Fruit fly (Drosophila melanogaster) whole organism, prepupa: ENCODE data around the gene noc.

Experiments
- CG10631 ChIP-seq: fragments of 200-800 bp; sonication (Bioruptor generic); optimal IDR thresholded peaks from 2 replicates; lab custom pipeline; 2016; ENCODE audit warnings: missing biosample characterization, missing genetic modification characterization
- CG10669 ChIP-seq: fragments of 200-800 bp; sonication (Bioruptor generic); optimal IDR thresholded peaks from 3 replicates; lab custom pipeline; 2018; ENCODE audit warnings: missing biosample characterization, mild to moderate bottlenecking, missing genetic modification characterization, moderate library complexity
- CG11762 ChIP-seq: fragments of 200-800 bp; sonication (Bioruptor generic); optimal IDR thresholded peaks from 3 replicates; lab custom pipeline; 2016; ENCODE audit warnings: missing biosample characterization, missing genetic modification characterization; ENCODE audit not compliant: insufficient read depth
- CG11902 ChIP-seq: fragments of 200-800 bp; sonication (Bioruptor generic); optimal IDR thresholded peaks from 3 replicates; lab custom pipeline; 2016; ENCODE audit warnings: missing biosample characterization, missing genetic modification characterization
- CG15336 ChIP-seq: fragments of 200-800 bp; sonication (Bioruptor generic); IDR thresholded peaks from 2 replicates; pipeline ENCODE4 v1.3.6; 2022; ENCODE audit warnings: missing biosample characterization, missing genetic modification characterization
- CG3032 ChIP-seq: fragments of 200-800 bp; optimal IDR thresholded peaks from 2 replicates; lab custom pipeline; 2019; ENCODE audit warnings: missing biosample characterization, mild to moderate bottlenecking, missing genetic modification characterization, moderate library complexity
- CG31627 ChIP-seq: fragments of 200-800 bp; sonication (Bioruptor generic); optimal IDR thresholded peaks from 3 replicates; lab custom pipeline; 2016; ENCODE audit warnings: missing biosample characterization, missing genetic modification characterization
- CG3919 ChIP-seq: fragments of 200-800 bp; sonication (Bioruptor generic); optimal IDR thresholded peaks from 3 replicates; lab custom pipeline; 2016; ENCODE audit warnings: missing biosample characterization, missing genetic modification characterization
- CG6163 ChIP-seq: fragments of 200-800 bp; sonication (Bioruptor generic); IDR thresholded peaks from 3 replicates; pipeline ENCODE4 v1.3.6; 2022; ENCODE audit warnings: missing biosample characterization, missing genetic modification characterization
- CG6276 ChIP-seq: fragments of 200-800 bp; sonication (Bioruptor generic); optimal IDR thresholded peaks from 2 replicates; lab custom pipeline; 2017; ENCODE audit warnings: missing biosample characterization, mild to moderate bottlenecking, missing genetic modification characterization
- CG6808 ChIP-seq: fragments of 200-800 bp; sonication (Bioruptor generic); optimal IDR thresholded peaks from 3 replicates; lab custom pipeline; 2017; ENCODE audit warnings: missing biosample characterization, missing genetic modification characterization, mild to moderate bottlenecking, moderate library complexity, missing genetic modification reagents
- CG6854 ChIP-seq: fragments of 200-800 bp; sonication (Bioruptor generic); optimal IDR thresholded peaks from 2 replicates; lab custom pipeline; 2017; ENCODE audit warnings: missing biosample characterization, mild to moderate bottlenecking, missing genetic modification characterization
- CG7368 ChIP-seq: fragments of 200-800 bp; sonication (Bioruptor generic); optimal IDR thresholded peaks from 3 replicates; lab custom pipeline; 2016; ENCODE audit warnings: missing biosample characterization, missing genetic modification characterization
- CG8319 ChIP-seq: fragments of 200-800 bp; sonication (Bioruptor generic); optimal IDR thresholded peaks from 3 replicates; lab custom pipeline; 2016; ENCODE audit warnings: missing biosample characterization, missing genetic modification characterization
- Eip75B ChIP-seq: fragments of 200-800 bp; sonication (Bioruptor generic); optimal IDR thresholded peaks from 3 replicates; lab custom pipeline; 2016; ENCODE audit warnings: missing biosample characterization, missing genetic modification characterization
- Eip93F ChIP-seq: fragments of 200-800 bp; sonication (Bioruptor generic); optimal IDR thresholded peaks from 2 replicates; lab custom pipeline; 2016; ENCODE audit warnings: missing biosample characterization, mild to moderate bottlenecking, missing genetic modification characterization
- Ets96B ChIP-seq: fragments of 200-800 bp; optimal IDR thresholded peaks from 2 replicates; lab custom pipeline; 2019; ENCODE audit warnings: missing biosample characterization, mild to moderate bottlenecking, missing genetic modification characterization, moderate library complexity
- Gug ChIP-seq: fragments of 200-800 bp; sonication (Bioruptor generic); IDR thresholded peaks from 2 replicates; pipeline ENCODE4 v1.3.6; 2022; ENCODE audit warnings: missing biosample characterization, missing genetic modification characterization
- Hr38 ChIP-seq: sonication (Bioruptor generic); optimal IDR thresholded peaks from 2 replicates; lab custom pipeline; 2016; ENCODE audit warnings: missing biosample characterization, missing genetic modification characterization
- OdsH ChIP-seq: fragments of 200-800 bp; sonication (Bioruptor generic); optimal IDR thresholded peaks from 3 replicates; lab custom pipeline; 2016; ENCODE audit warnings: missing biosample characterization, missing genetic modification characterization
- Sox102F ChIP-seq: fragments of 200-800 bp; sonication (Bioruptor generic); optimal IDR thresholded peaks from 2 replicates; lab custom pipeline; 2016; ENCODE audit warnings: missing biosample characterization, mild to moderate bottlenecking, missing genetic modification characterization
- Sox14 ChIP-seq: fragments of 200-800 bp; sonication (Bioruptor generic); optimal IDR thresholded peaks from 3 replicates; lab custom pipeline; 2016; ENCODE audit warnings: missing biosample characterization, missing genetic modification characterization
- Sox15 ChIP-seq: fragments of 200-800 bp; sonication (Bioruptor generic); optimal IDR thresholded peaks from 3 replicates; lab custom pipeline; 2016; ENCODE audit warnings: missing biosample characterization, missing genetic modification characterization
- achi ChIP-seq: fragments of 200-800 bp; sonication (Bioruptor generic); optimal IDR thresholded peaks from 3 replicates; lab custom pipeline; 2016; ENCODE audit warnings: missing biosample characterization, missing genetic modification characterization
- acj6 ChIP-seq: fragments of 200-800 bp; sonication (Bioruptor generic); optimal IDR thresholded peaks from 3 replicates; lab custom pipeline; 2016; ENCODE audit warnings: missing biosample characterization, missing genetic modification characterization
- cyc ChIP-seq: fragments of 200-800 bp; sonication (Bioruptor generic); optimal IDR thresholded peaks from 3 replicates; lab custom pipeline; 2016; ENCODE audit warnings: missing biosample characterization, missing genetic modification characterization
- dac ChIP-seq: fragments of 200-800 bp; sonication (Bioruptor generic); optimal IDR thresholded peaks from 2 replicates; lab custom pipeline; 2017; ENCODE audit warnings: missing biosample characterization, mild to moderate bottlenecking, missing genetic modification characterization
- dsx ChIP-seq: fragments of 200-800 bp; optimal IDR thresholded peaks from 3 replicates; lab custom pipeline; 2019; ENCODE audit warnings: missing biosample characterization, mild to moderate bottlenecking, missing genetic modification characterization, moderate library complexity; ENCODE audit not compliant: poor library complexity, severe bottlenecking
- esn ChIP-seq: fragments of 200-800 bp; sonication (Bioruptor generic); optimal IDR thresholded peaks from 2 replicates; lab custom pipeline; 2016; ENCODE audit warnings: missing biosample characterization, mild to moderate bottlenecking, missing genetic modification characterization, moderate library complexity
- fd59A ChIP-seq: fragments of 200-800 bp; sonication (Bioruptor generic); optimal IDR thresholded peaks from 2 replicates; lab custom pipeline; 2017; ENCODE audit warnings: missing biosample characterization, mild to moderate bottlenecking, missing genetic modification characterization, missing genetic modification reagents
- fkh ChIP-seq: fragments of 200-800 bp; sonication (Bioruptor generic); optimal IDR thresholded peaks from 3 replicates; lab custom pipeline; 2017; ENCODE audit warnings: missing biosample characterization, mild to moderate bottlenecking, missing genetic modification characterization, moderate library complexity
- pdm3 ChIP-seq: fragments of 200-800 bp; sonication (Bioruptor generic); optimal IDR thresholded peaks from 3 replicates; lab custom pipeline; 2016; ENCODE audit warnings: missing biosample characterization, missing genetic modification characterization
- salr ChIP-seq, 2 experiments: fragments of 200-800 bp; sonication (Bioruptor generic); optimal IDR thresholded peaks; 3 replicates each; lab custom pipeline; 2016 to 2018; ENCODE audit warnings: missing biosample characterization in 2 of 2, missing genetic modification characterization in 2 of 2, mild to moderate bottlenecking in 1 of 2
- spab ChIP-seq: fragments of 200-800 bp; sonication (Bioruptor generic); optimal IDR thresholded peaks from 2 replicates; lab custom pipeline; 2017; ENCODE audit warnings: missing biosample characterization, mild to moderate bottlenecking, missing genetic modification characterization, missing genetic modification reagents
- ss ChIP-seq, 2 experiments: fragments of 200-800 bp; sonication (Bioruptor generic); optimal IDR thresholded peaks; 2 replicates in 1 of 2; 3 replicates in 1 of 2; lab custom pipeline; 2017 to 2018; ENCODE audit warnings: mild to moderate bottlenecking in 2 of 2, missing biosample characterization in 2 of 2, missing genetic modification characterization in 2 of 2, moderate library complexity in 1 of 2
- svp ChIP-seq: fragments of 200-800 bp; sonication (Bioruptor generic); peaks from one replicate; lab custom pipeline; 2016; ENCODE audit warnings: missing biosample characterization, missing genetic modification characterization
- vri ChIP-seq: fragments of 200-800 bp; sonication (Bioruptor generic); optimal IDR thresholded peaks from 3 replicates; lab custom pipeline; 2016; ENCODE audit warnings: missing biosample characterization, mild to moderate bottlenecking, missing genetic modification characterization

The noc gene

DNA sequence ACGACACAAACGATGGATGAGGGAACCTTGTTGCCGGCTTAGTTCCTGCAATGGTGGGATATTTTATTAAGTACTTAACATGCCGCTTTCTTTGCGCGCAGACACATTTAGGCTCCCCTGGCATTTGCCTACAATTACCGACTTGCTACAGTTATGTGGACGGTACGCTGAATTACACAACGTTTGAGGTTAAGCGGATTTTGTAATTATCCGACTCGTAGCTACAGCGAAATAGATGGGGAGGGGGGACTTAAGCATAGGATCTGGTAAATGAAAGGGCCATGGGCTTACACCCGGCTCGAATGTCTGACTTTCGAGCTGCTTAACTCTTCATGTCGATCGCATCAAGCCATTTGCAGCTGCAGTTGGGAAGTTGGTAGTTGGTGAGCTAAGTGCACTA is 49.4 kb upstream of the noc start:
- no peak for TF ChIP-seq ss (GFP tag; optimal IDR thresholded peaks at IDR 0.05; lab: Kevin White, UChicago)
- no peak for TF ChIP-seq CG6854 (GFP tag; lab: Kevin White, UChicago)
- no peak for TF ChIP-seq Hr38
- TF ChIP-seq Eip75B (GFP tag; lab: Kevin White, UChicago) = no peak
- no peak for TF ChIP-seq CG31627 (GFP tag; lab: Kevin White, UChicago)
- TF ChIP-seq cyc (GFP tag; lab: Kevin White, UChicago) = no peak
- no peak for TF ChIP-seq vri
- TF ChIP-seq CG6808 (GFP tag; lab: Kevin White, UChicago) = no peak
- no peak for TF ChIP-seq CG15336 (GFP tag; lab: Robert Waterston, UW)

dm6 chr2L:14442144-14443038 is 48.3 kb upstream of the noc start:
- peak; percentile 63 for TF ChIP-seq svp (GFP tag; lab: Kevin White, UChicago)
- no peak for TF ChIP-seq pdm3 (GFP tag; lab: Kevin White, UChicago)
- TF ChIP-seq dsx (GFP tag; lab: Kevin White, UChicago) = peak; percentile 53
- TF ChIP-seq fd59A (GFP tag; lab: Kevin White, UChicago) = no peak
- no peak for TF ChIP-seq Eip93F (GFP tag; lab: Kevin White, UChicago)
- TF ChIP-seq CG6163 (GFP tag; lab: Robert Waterston, UW) = no peak

DNA sequence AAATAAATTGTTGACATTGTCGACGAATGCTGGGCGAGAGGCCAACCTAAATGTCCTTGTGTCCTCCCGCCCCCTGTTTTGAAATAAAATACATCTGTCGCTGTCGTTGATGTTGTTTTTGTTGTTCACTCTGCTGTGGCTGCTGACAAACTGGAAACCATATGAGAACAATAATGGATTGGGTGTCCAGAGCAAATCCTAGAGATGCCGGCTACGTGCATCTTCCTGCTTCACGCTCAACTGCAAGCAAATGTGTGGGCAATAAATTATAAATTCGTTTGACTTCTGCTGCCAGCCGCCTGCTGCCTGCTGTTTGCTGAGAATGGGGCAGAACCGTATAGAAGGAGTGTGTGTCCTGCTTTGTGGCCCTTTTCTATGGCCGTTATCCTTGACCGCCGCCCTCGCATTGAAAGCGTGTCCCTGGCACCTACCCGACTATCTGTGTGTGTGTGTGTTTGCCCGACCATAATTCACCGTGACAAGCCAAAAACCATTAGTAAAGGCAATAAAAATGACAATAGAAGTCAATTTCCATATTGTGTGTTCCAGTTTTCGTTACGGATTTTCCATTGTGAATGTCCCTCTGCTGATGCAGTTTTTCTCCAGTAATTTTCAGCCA is 46.9 kb upstream of the noc start:
- TF ChIP-seq CG31627 (GFP tag; lab: Kevin White, UChicago) (no peak), CG11762 (GFP tag; lab: Kevin White, UChicago) (no peak), esn (no peak), acj6 (no peak), Sox102F (GFP tag; lab: Kevin White, UChicago) (no peak), Eip75B (GFP tag; lab: Kevin White, UChicago) (no peak), Ets96B (no peak), Sox14 (GFP tag; lab: Kevin White, UChicago) (no peak), CG11902 (GFP tag; lab: Kevin White, UChicago) (no peak), CG8319 (GFP tag; lab: Kevin White, UChicago) (no peak), Sox15 (GFP tag; lab: Kevin White, UChicago) (no peak), CG7368 (GFP tag; lab: Kevin White, UChicago) (no peak), fkh (no peak), OdsH (no peak), fd59A (GFP tag; lab: Kevin White, UChicago) (no peak), Gug (GFP tag; lab: Robert Waterston, UW) (no peak), dac (no peak), CG6854 (GFP tag; lab: Kevin White, UChicago) (no peak)

- TF ChIP-seq CG6808 (GFP tag; lab: Kevin White, UChicago) (no peak), Sox15 (GFP tag; lab: Kevin White, UChicago) (no peak), CG3919 (GFP tag; lab: Kevin White, UChicago) (no peak), CG8319 (GFP tag; lab: Kevin White, UChicago) (no peak), ss (GFP tag; optimal IDR thresholded peaks at IDR 0.05; lab: Kevin White, UChicago) (no peak), vri (no peak), CG10669 (GFP tag; lab: Kevin White, UChicago) (no peak), salr (GFP tag; optimal IDR thresholded peaks at IDR 0.05; lab: Kevin White, UChicago) (no peak), CG3032 (tag; lab: Kevin White, UChicago) (no peak), spab (GFP tag; lab: Kevin White, UChicago) (no peak), CG7368 (GFP tag; lab: Kevin White, UChicago) (no peak), CG6276 (GFP tag; lab: Kevin White, UChicago) (no peak), achi (no peak), fd59A (GFP tag; lab: Kevin White, UChicago) (no peak), cyc (GFP tag; lab: Kevin White, UChicago) (no peak), pdm3 (GFP tag; lab: Kevin White, UChicago) (no peak), CG6854 (GFP tag; lab: Kevin White, UChicago) (no peak), CG6163 (GFP tag; lab: Robert Waterston, UW) (no peak), CG10631 (GFP tag; lab: Kevin White, UChicago) (no peak), fkh (no peak)
These were observed 45.8 kb upstream of the noc start for dm6 chr2L:14444834-14445233.
